Worm (Caenorhabditis elegans): ENCODE results near the gene F09C6.3.

- TF ChIP-seq tlf-1 (GFP tag; optimal IDR thresholded peaks at IDR 0.05) (no peak), nhr-27 (tag; optimal IDR thresholded peaks at IDR 0.05) (no peak), F57C9.4 (tag; optimal IDR thresholded peaks at IDR 0.05) (no peak), egl-18 (GFP tag; IDR thresholded peaks at IDR 0.05) (no peak), ekl-4 (GFP tag; IDR thresholded peaks at IDR 0.05) (no peak)
Measured at ce11 chrV:16869740-16870139, 10.2 kb downstream of the F09C6.3 start, which contains the start of gene clec-33.
